Worm (Caenorhabditis elegans) whole organism, midembryonic: Measurements from ENCODE around the gene gadr-3.
A peak's percentile ranks its signal among the peaks of the same experiment; 100 is the strongest.

Source experiments
- T22C8.4 ChIP-seq: fragments of 200-800 bp; sonication (Bioruptor generic); IDR thresholded peaks from 2 replicates; pipeline ENCODE4 v1.3.6; 2022; ENCODE audit warnings: missing genetic modification characterization, missing compliant biosample characterization
- cog-1 ChIP-seq: sonication (generic microtip); optimal IDR thresholded peaks from 2 replicates; lab custom pipeline; 2016; ENCODE audit warnings: missing genetic modification characterization, missing compliant biosample characterization
- flt-1 ChIP-seq: fragments of 200-800 bp; sonication (Bioruptor generic); IDR thresholded peaks from 2 replicates; pipeline ENCODE4 v1.3.6; 2022; ENCODE audit warnings: missing genetic modification characterization, missing compliant biosample characterization
- klf-2 ChIP-seq: fragments of 200-800 bp; sonication (Bioruptor generic); conservative IDR thresholded peaks from 2 replicates; pipeline ENCODE4 v1.3.6; 2022; ENCODE audit warnings: missing genetic modification reagents, missing genetic modification characterization, missing compliant biosample characterization
- med-1 ChIP-seq: sonication (generic microtip); optimal IDR thresholded peaks from 2 replicates; lab custom pipeline; 2017; ENCODE audit warnings: missing genetic modification characterization, mild to moderate bottlenecking, missing compliant biosample characterization, antibody characterized with exemption, missing genetic modification reagents; ENCODE audit not compliant: insufficient read depth
- ref-1 ChIP-seq: fragments of 200-800 bp; sonication (Bioruptor generic); conservative IDR thresholded peaks from 2 replicates; pipeline ENCODE4 v1.3.6; 2022; ENCODE audit warnings: missing genetic modification reagents, missing genetic modification characterization, missing compliant biosample characterization
- tab-1 ChIP-seq: fragments of 200-800 bp; sonication (Bioruptor generic); IDR thresholded peaks from 2 replicates; pipeline ENCODE4 v1.3.6; 2022; ENCODE audit warnings: missing genetic modification characterization, missing compliant biosample characterization
- ztf-23 ChIP-seq: fragments of 200-800 bp; sonication (Bioruptor generic); IDR thresholded peaks from 2 replicates; pipeline ENCODE4 v1.3.6; 2022; ENCODE audit warnings: missing genetic modification reagents, missing genetic modification characterization, missing compliant biosample characterization
- ztf-29 ChIP-seq: fragments of 200-800 bp; sonication (Bioruptor generic); IDR thresholded peaks from 2 replicates; pipeline ENCODE4 v1.3.6; 2022; ENCODE audit warnings: missing genetic modification reagents, missing genetic modification characterization, missing compliant biosample characterization

gadr-3 gene

ce11 chrIII:6290469-6291182 is 4.8 kb upstream of the gadr-3 start:
- no peak for TF ChIP-seq T22C8.4 (GFP tag; lab: Robert Waterston, UW)
- no peak for TF ChIP-seq tab-1 (GFP tag; lab: Robert Waterston, UW)
- no peak for TF ChIP-seq cog-1 (tag; lab: Kevin White, UChicago)
- TF ChIP-seq klf-2 = no peak
- no peak for TF ChIP-seq flt-1 (GFP tag; lab: Robert Waterston, UW)
- no peak for TF ChIP-seq ref-1 (GFP tag; lab: Robert Waterston, UW)
- TF ChIP-seq ztf-29 = no peak
- TF ChIP-seq ztf-23 (GFP tag; lab: Robert Waterston, UW) = no peak
- no peak for TF ChIP-seq med-1 (GFP tag; lab: Kevin White, UChicago)

ce11 chrIII:6289366-6289765 is 3.6 kb upstream of the gadr-3 start:
- TF ChIP-seq ztf-23 (GFP tag; lab: Robert Waterston, UW) = no peak
- no peak for TF ChIP-seq ref-1 (GFP tag; lab: Robert Waterston, UW)
- TF ChIP-seq med-1 (GFP tag; lab: Kevin White, UChicago) = no peak
- TF ChIP-seq T22C8.4 (GFP tag; lab: Robert Waterston, UW) = no peak
- no peak for TF ChIP-seq cog-1 (tag; lab: Kevin White, UChicago)
- TF ChIP-seq flt-1 (GFP tag; lab: Robert Waterston, UW) = no peak
- TF ChIP-seq ztf-29 = no peak

ce11 chrIII:6287195-6287594 is 1.4 kb upstream of the gadr-3 start, which contains the start of gene F47D12.6:
F47D12.6 (minus strand) TSS chrIII:6287295.
- TF ChIP-seq med-1 (GFP tag; lab: Kevin White, UChicago) (no peak), ref-1 (GFP tag; lab: Robert Waterston, UW) (no peak), ztf-23 (GFP tag; lab: Robert Waterston, UW) (no peak), flt-1 (GFP tag; lab: Robert Waterston, UW) (no peak), T22C8.4 (GFP tag; lab: Robert Waterston, UW) (no peak), klf-2 (no peak)

- TF ChIP-seq ztf-23 (GFP tag; lab: Robert Waterston, UW) = no peak
- TF ChIP-seq ref-1 (GFP tag; lab: Robert Waterston, UW) = no peak
- TF ChIP-seq cog-1 (tag; lab: Kevin White, UChicago) = no peak
- TF ChIP-seq med-1 (GFP tag; lab: Kevin White, UChicago) = no peak
- TF ChIP-seq T22C8.4 (GFP tag; lab: Robert Waterston, UW) = peak; percentile 36; the same call in 1 of the 2 replicates
- TF ChIP-seq ztf-29 = no peak
Observed at ce11 chrIII:6283024-6283423, 2.8 kb downstream of the gadr-3 start.

ce11 chrIII:6280070-6280596 is 5.7 kb downstream of the gadr-3 start, which contains the start of gene hmg-1.2:
hmg-1.2 (plus strand) TSS chrIII:6280380.
- TF ChIP-seq ztf-23 (GFP tag; lab: Robert Waterston, UW) (no peak), flt-1 (GFP tag; lab: Robert Waterston, UW) (peak; percentile 49; the same call in 1 of the 2 replicates), cog-1 (tag; lab: Kevin White, UChicago) (peak; percentile 74)

ce11 chrIII:6279453-6279852 is 6.3 kb downstream of the gadr-3 start:
- TF ChIP-seq T22C8.4 (GFP tag; lab: Robert Waterston, UW) (no peak), klf-2 (no peak), flt-1 (GFP tag; lab: Robert Waterston, UW) (no peak), ztf-23 (GFP tag; lab: Robert Waterston, UW) (no peak), cog-1 (tag; lab: Kevin White, UChicago) (no peak)

- peak; percentile 6 for TF ChIP-seq cog-1 (tag; lab: Kevin White, UChicago)
- TF ChIP-seq tab-1 (GFP tag; lab: Robert Waterston, UW) = no peak
Observed at ce11 chrIII:6278301-6278827, 7.4 kb downstream of the gadr-3 start, which contains the start of gene C18F10.7. C18F10.7 (minus strand) TSS chrIII:6278351.

ce11 chrIII:6272868-6273267 is 12.9 kb downstream of the gadr-3 start, which contains the start of gene C18F10.2:
C18F10.2 (plus strand) TSS chrIII:6273168.
- no peak for TF ChIP-seq T22C8.4 (GFP tag; lab: Robert Waterston, UW)
- no peak for TF ChIP-seq klf-2
- no peak for TF ChIP-seq flt-1 (GFP tag; lab: Robert Waterston, UW)
- TF ChIP-seq cog-1 (tag; lab: Kevin White, UChicago) = no peak
- TF ChIP-seq ref-1 (GFP tag; lab: Robert Waterston, UW) = no peak
- TF ChIP-seq tab-1 (GFP tag; lab: Robert Waterston, UW) = no peak
- no peak for TF ChIP-seq ztf-23 (GFP tag; lab: Robert Waterston, UW)
- no peak for TF ChIP-seq med-1 (GFP tag; lab: Kevin White, UChicago)
- no peak for TF ChIP-seq ztf-29

- TF ChIP-seq flt-1 (GFP tag; lab: Robert Waterston, UW) (no peak), ref-1 (GFP tag; lab: Robert Waterston, UW) (no peak), T22C8.4 (GFP tag; lab: Robert Waterston, UW) (no peak), klf-2 (no peak), ztf-29 (no peak), ztf-23 (GFP tag; lab: Robert Waterston, UW) (no peak), med-1 (GFP tag; lab: Kevin White, UChicago) (no peak), cog-1 (tag; lab: Kevin White, UChicago) (no peak), tab-1 (GFP tag; lab: Robert Waterston, UW) (no peak)
Observed at ce11 chrIII:6270277-6270676, 15.5 kb downstream of the gadr-3 start, which contains the start of gene srg-3. srg-3 (minus strand) TSS chrIII:6270377.
